Fruit fly (Drosophila melanogaster): ENCODE measurements around the gene Stt3A.

DNA sequence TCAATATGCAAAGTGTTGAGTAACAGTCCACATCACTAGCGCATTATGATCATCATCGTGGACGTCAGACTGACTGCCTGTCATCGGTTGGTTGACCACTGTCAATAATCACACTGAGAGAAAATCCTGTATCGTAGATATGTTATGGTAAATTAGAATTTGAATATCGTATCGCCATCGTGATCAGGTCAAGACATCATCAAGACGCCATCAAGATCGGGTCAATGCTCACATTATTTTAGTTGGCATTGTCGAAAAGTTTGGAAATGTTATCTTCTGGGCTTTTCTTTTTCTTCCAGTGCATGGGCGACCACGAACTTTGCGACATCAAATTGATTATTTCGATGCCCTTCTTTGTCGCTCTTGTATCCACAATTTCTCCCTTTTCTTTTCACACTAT, 5.3 kb upstream of the Stt3A start:
- TF ChIP-seq CG14655 (GFP tag; optimal IDR thresholded peaks at IDR 0.05) (peak; percentile 80), Pif1B (GFP tag; optimal IDR thresholded peaks at IDR 0.05) (peak; percentile 85), Ets98B (GFP tag; IDR thresholded peaks at IDR 0.05) (peak; percentile 71), Snoo (tag; optimal IDR thresholded peaks at IDR 0.05) (peak; percentile 88), D1 (tag; optimal IDR thresholded peaks at IDR 0.05) (peak; percentile 23)
